Worm (Caenorhabditis elegans) whole organism, young adult: ENCODE results near the gene K02F6.7.

Experiments
- F57A8.1 ChIP-seq: fragments of 200-800 bp; sonication (Bioruptor generic); optimal IDR thresholded peaks from 2 replicates; lab custom pipeline; 2018; ENCODE audit warnings: mild to moderate bottlenecking, missing genetic modification characterization, moderate library complexity, missing compliant biosample characterization
- T07F8.4 ChIP-seq: sonication (generic microtip); optimal IDR thresholded peaks from 2 replicates; lab custom pipeline; 2016; ENCODE audit warnings: mild to moderate bottlenecking, missing genetic modification characterization, moderate library complexity, missing compliant biosample characterization
- athp-1 ChIP-seq: sonication (generic microtip); optimal IDR thresholded peaks from 2 replicates; lab custom pipeline; 2017; ENCODE audit warnings: mild to moderate bottlenecking, missing genetic modification characterization, missing compliant biosample characterization
- bed-2 ChIP-seq: fragments of 200-800 bp; sonication (Bioruptor generic); IDR thresholded peaks from 2 replicates; pipeline ENCODE4 v1.3.6; 2022; ENCODE audit warnings: missing genetic modification reagents, missing genetic modification characterization, missing compliant biosample characterization
- ccch-3 ChIP-seq: fragments of 200-800 bp; sonication (Bioruptor generic); optimal IDR thresholded peaks from 2 replicates; lab custom pipeline; 2018; ENCODE audit warnings: mild to moderate bottlenecking, missing genetic modification characterization, missing compliant biosample characterization
- cebp-1 ChIP-seq, 2 experiments: fragments of 200-800 bp in 1 of 2; sonication (Bioruptor generic) in 1 of 2; sonication (generic microtip) in 1 of 2; IDR thresholded peaks in 1 of 2; optimal IDR thresholded peaks in 1 of 2; 2 replicates each; pipeline versions ENCODE4 v1.3.6 to Lab custom; 2017 to 2022; ENCODE audit warnings: missing compliant biosample characterization in 2 of 2, missing genetic modification characterization in 2 of 2, mild to moderate bottlenecking in 1 of 2, missing genetic modification reagents in 1 of 2, moderate library complexity in 1 of 2
- efl-1 ChIP-seq: fragments of 150-350 bp; optimal IDR thresholded peaks from 2 replicates; lab custom pipeline; 2014; ENCODE audit warnings: missing biosample characterization, missing genetic modification reagents, missing genetic modification characterization
- mel-28 ChIP-seq: sonication (generic microtip); optimal IDR thresholded peaks from 2 replicates; lab custom pipeline; 2016; ENCODE audit warnings: borderline replicate concordance, mild to moderate bottlenecking, missing genetic modification characterization, missing compliant biosample characterization
- nhr-90 ChIP-seq: sonication (generic microtip); optimal IDR thresholded peaks from 2 replicates; lab custom pipeline; 2016; ENCODE audit warnings: missing genotype, mild to moderate bottlenecking, missing genetic modification characterization, missing compliant biosample characterization
- pbrm-1 ChIP-seq: fragments of 200-800 bp; sonication (Bioruptor generic); IDR thresholded peaks from 2 replicates; pipeline ENCODE4 v1.3.6; 2022; ENCODE audit warnings: missing genetic modification reagents, missing genetic modification characterization, missing compliant biosample characterization
- snpc-4 ChIP-seq, 5 experiments: fragments of 150-350 bp in 1 of 5; sonication (generic microtip) in 4 of 5; optimal IDR thresholded peaks; 2 replicates each; lab custom pipeline; 2014 to 2018; ENCODE audit warnings: missing genetic modification characterization in 5 of 5, missing biosample characterization in 3 of 5, antibody characterized with exemption in 2 of 5, mild to moderate bottlenecking in 2 of 5, missing compliant biosample characterization in 2 of 5, missing genotype in 2 of 5, moderate library complexity in 2 of 5, missing genetic modification reagents in 1 of 5
- unc-62 ChIP-seq: fragments of 150-350 bp; optimal IDR thresholded peaks from 2 replicates; lab custom pipeline; 2014; ENCODE audit warnings: missing biosample characterization, missing genetic modification reagents, missing genetic modification characterization

DNA sequence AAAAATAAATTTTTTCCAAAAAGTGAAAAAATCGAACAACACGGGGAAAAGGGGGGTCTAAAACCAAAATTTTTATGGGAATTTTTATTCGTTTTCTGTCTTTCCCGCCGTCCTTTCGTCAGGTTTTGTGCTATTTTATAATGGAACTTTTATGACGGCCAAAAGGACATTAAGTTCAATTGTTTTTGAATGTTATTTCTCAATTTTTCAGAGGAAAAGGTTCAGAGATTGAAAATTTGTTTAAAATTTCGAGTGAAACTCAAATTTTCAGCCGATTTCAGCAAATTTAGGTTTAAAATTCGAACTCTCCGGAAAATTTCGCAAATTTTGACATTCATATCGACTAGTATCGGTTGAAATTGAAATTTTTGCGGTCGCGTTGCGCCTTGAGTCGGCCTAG is 26.3 kb upstream of the K02F6.7 start, which contains the start of gene nep-18:
- TF ChIP-seq unc-62 (GFP tag; lab: Kevin White, UChicago) (no peak), F57A8.1 (no peak), efl-1 (GFP tag; lab: Kevin White, UChicago) (no peak), snpc-4 (GFP tag; optimal IDR thresholded peaks at IDR 0.05; lab: Kevin White, UChicago) (no peak), snpc-4 (tag; optimal IDR thresholded peaks at IDR 0.05; lab: Kevin White, UChicago) (no peak), athp-1 (tag; lab: Kevin White, UChicago) (no peak), mel-28 (no peak), bed-2 (GFP tag; lab: Robert Waterston, UW) (no peak), T07F8.4 (tag; lab: Kevin White, UChicago) (no peak), nhr-90 (tag; lab: Kevin White, UChicago) (no peak), cebp-1 (GFP tag; IDR thresholded peaks at IDR 0.05; lab: Robert Waterston, UW) (no peak), cebp-1 (tag; optimal IDR thresholded peaks at IDR 0.05; lab: Kevin White, UChicago) (no peak), ccch-3 (GFP tag; lab: Kevin White, UChicago) (no peak), pbrm-1 (GFP tag; lab: Robert Waterston, UW) (no peak)
